Fruit fly (Drosophila melanogaster) whole organism, embryonic: ENCODE data around the gene Ist1.

Source experiments
- Bdp1 ChIP-seq: fragments of 200-800 bp; sonication (Bioruptor generic); optimal IDR thresholded peaks from 3 replicates; lab custom pipeline; 2016; ENCODE audit warnings: missing biosample characterization, missing genetic modification characterization
- CG10267 ChIP-seq: fragments of 200-800 bp; sonication (Bioruptor generic); optimal IDR thresholded peaks from 2 replicates; lab custom pipeline; 2018; ENCODE audit warnings: missing biosample characterization, mild to moderate bottlenecking, missing genetic modification characterization, moderate library complexity
- CG10366 ChIP-seq: fragments of 200-800 bp; sonication (Bioruptor generic); IDR thresholded peaks from 2 replicates; pipeline ENCODE4 v1.3.6; 2022; ENCODE audit warnings: missing biosample characterization, missing genetic modification characterization
- CG10543 ChIP-seq: fragments of 200-800 bp; sonication (Bioruptor generic); optimal IDR thresholded peaks from 3 replicates; lab custom pipeline; 2017; ENCODE audit warnings: missing biosample characterization, mild to moderate bottlenecking, missing genetic modification characterization, moderate library complexity
- CG11093 ChIP-seq: fragments of 200-800 bp; sonication (Bioruptor generic); IDR thresholded peaks from 3 replicates; pipeline ENCODE4 v1.3.6; 2022; ENCODE audit warnings: missing biosample characterization, missing genetic modification characterization
- CG11398 ChIP-seq: fragments of 200-800 bp; sonication (Bioruptor generic); optimal IDR thresholded peaks from 2 replicates; lab custom pipeline; 2016; ENCODE audit warnings: missing biosample characterization, missing genetic modification characterization
- CG12071 ChIP-seq: fragments of 200-800 bp; sonication (Bioruptor generic); optimal IDR thresholded peaks from 3 replicates; lab custom pipeline; 2018; ENCODE audit warnings: missing biosample characterization, mild to moderate bottlenecking, missing genetic modification characterization
- CG12942 ChIP-seq: fragments of 200-800 bp; sonication (Bioruptor generic); optimal IDR thresholded peaks from 3 replicates; lab custom pipeline; 2016; ENCODE audit warnings: missing biosample characterization, missing genetic modification characterization
- CG13894 ChIP-seq: fragments of 200-800 bp; sonication (Bioruptor generic); optimal IDR thresholded peaks from 3 replicates; lab custom pipeline; 2018; ENCODE audit warnings: missing biosample characterization, mild to moderate bottlenecking, missing genetic modification characterization, moderate library complexity
- CG2120 ChIP-seq: fragments of 200-800 bp; sonication (Bioruptor generic); optimal IDR thresholded peaks from 3 replicates; lab custom pipeline; 2016; ENCODE audit warnings: missing biosample characterization, missing genetic modification characterization
- CG2202 ChIP-seq: fragments of 200-800 bp; sonication (Bioruptor generic); optimal IDR thresholded peaks from 2 replicates; lab custom pipeline; 2018; ENCODE audit warnings: missing biosample characterization, mild to moderate bottlenecking, missing genetic modification characterization
- CG31388 ChIP-seq: fragments of 200-800 bp; sonication (Bioruptor generic); optimal IDR thresholded peaks from 2 replicates; lab custom pipeline; 2016; ENCODE audit warnings: missing biosample characterization, missing genetic modification characterization
- CG34224 ChIP-seq: fragments of 200-800 bp; sonication (Bioruptor generic); IDR thresholded peaks from 3 replicates; pipeline ENCODE4 v1.3.6; 2022; ENCODE audit warnings: missing biosample characterization, missing genetic modification characterization; ENCODE audit not compliant: partially characterized antibody
- CG4360 ChIP-seq: fragments of 200-800 bp; sonication (Bioruptor generic); IDR thresholded peaks from 2 replicates; pipeline ENCODE4 v1.3.6; 2022; ENCODE audit warnings: missing biosample characterization, missing genetic modification characterization
- CG4854 ChIP-seq: fragments of 200-800 bp; sonication (Bioruptor generic); optimal IDR thresholded peaks from 2 replicates; lab custom pipeline; 2016; ENCODE audit warnings: missing biosample characterization, missing genetic modification characterization, inconsistent platforms
- CG5953 ChIP-seq: fragments of 200-800 bp; sonication (Bioruptor generic); IDR thresholded peaks from 2 replicates; pipeline ENCODE4 v1.3.6; 2022; ENCODE audit warnings: missing biosample characterization, missing genetic modification characterization
- CG6791 ChIP-seq: fragments of 200-800 bp; sonication (Bioruptor generic); IDR thresholded peaks from 3 replicates; pipeline ENCODE4 v1.3.6; 2022; ENCODE audit warnings: missing biosample characterization, missing genetic modification characterization; ENCODE audit not compliant: partially characterized antibody
- CG6813 ChIP-seq: fragments of 200-800 bp; sonication (Bioruptor generic); optimal IDR thresholded peaks from 2 replicates; lab custom pipeline; 2017; ENCODE audit warnings: missing biosample characterization, missing genetic modification characterization, mild to moderate bottlenecking, moderate library complexity, missing genetic modification reagents
- CG7987 ChIP-seq: fragments of 200-800 bp; sonication (Bioruptor generic); optimal IDR thresholded peaks from 2 replicates; lab custom pipeline; 2018; ENCODE audit warnings: missing biosample characterization, mild to moderate bottlenecking, missing genetic modification characterization, moderate library complexity
- CG8290 ChIP-seq, 3 experiments: fragments of 200-800 bp; sonication (Bioruptor generic); optimal IDR thresholded peaks; 2 replicates each; lab custom pipeline; 2016 to 2019; ENCODE audit warnings: missing biosample characterization in 3 of 3, missing genetic modification characterization in 3 of 3, mild to moderate bottlenecking in 2 of 3, moderate library complexity in 1 of 3
- CG8388 ChIP-seq: fragments of 200-800 bp; sonication (Bioruptor generic); optimal IDR thresholded peaks from 2 replicates; lab custom pipeline; 2019; ENCODE audit warnings: missing biosample characterization, mild to moderate bottlenecking, missing genetic modification characterization, moderate library complexity
- CG9215 ChIP-seq: fragments of 200-800 bp; sonication (Bioruptor generic); IDR thresholded peaks from 2 replicates; pipeline ENCODE4 v1.3.6; 2022; ENCODE audit warnings: missing biosample characterization, missing genetic modification characterization
- CG9817 ChIP-seq: fragments of 200-800 bp; sonication (Bioruptor generic); optimal IDR thresholded peaks from 2 replicates; lab custom pipeline; 2018; ENCODE audit warnings: missing biosample characterization, mild to moderate bottlenecking, missing genetic modification characterization, moderate library complexity
- Deaf1 ChIP-seq: fragments of 200-800 bp; optimal IDR thresholded peaks from 3 replicates; lab custom pipeline; 2019; ENCODE audit warnings: missing biosample characterization, mild to moderate bottlenecking, missing genetic modification characterization, moderate library complexity
- Doc3 ChIP-seq: fragments of 200-800 bp; sonication (Bioruptor generic); IDR thresholded peaks from 3 replicates; pipeline ENCODE4 v1.3.6; 2022; ENCODE audit warnings: missing biosample characterization, missing genetic modification characterization; ENCODE audit not compliant: partially characterized antibody
- Fer1 ChIP-seq: fragments of 200-800 bp; sonication (Bioruptor generic); optimal IDR thresholded peaks from 2 replicates; lab custom pipeline; 2017; ENCODE audit warnings: missing biosample characterization, mild to moderate bottlenecking, missing genetic modification characterization
- HLH4C ChIP-seq: fragments of 200-800 bp; sonication (Bioruptor generic); IDR thresholded peaks from 3 replicates; pipeline ENCODE4 v1.3.6; 2022; ENCODE audit warnings: missing biosample characterization, missing genetic modification characterization; ENCODE audit not compliant: partially characterized antibody
- NfI ChIP-seq: fragments of 200-800 bp; sonication (Bioruptor generic); optimal IDR thresholded peaks from 3 replicates; lab custom pipeline; 2018; ENCODE audit warnings: missing biosample characterization, mild to moderate bottlenecking, missing genetic modification characterization, moderate library complexity
- Optix ChIP-seq: fragments of 200-800 bp; sonication (Bioruptor generic); IDR thresholded peaks from 3 replicates; pipeline ENCODE4 v1.3.6; 2022; ENCODE audit warnings: missing biosample characterization, missing genetic modification characterization
- Sox102F ChIP-seq: fragments of 200-800 bp; sonication (Bioruptor generic); optimal IDR thresholded peaks from 2 replicates; lab custom pipeline; 2018; ENCODE audit warnings: missing biosample characterization, mild to moderate bottlenecking, missing genetic modification characterization, moderate library complexity
- Sry-δ ChIP-seq: fragments of 200-800 bp; sonication (Bioruptor generic); optimal IDR thresholded peaks from 2 replicates; lab custom pipeline; 2016; ENCODE audit warnings: missing biosample characterization, missing genetic modification characterization
- chinmo ChIP-seq: fragments of 200-800 bp; sonication (Bioruptor generic); IDR thresholded peaks from 4 replicates; pipeline ENCODE4 v1.3.6; 2022; ENCODE audit warnings: missing biosample characterization, missing genetic modification characterization; ENCODE audit not compliant: partially characterized antibody
- cwo ChIP-seq: fragments of 200-800 bp; sonication (Bioruptor generic); optimal IDR thresholded peaks from 3 replicates; lab custom pipeline; 2017; ENCODE audit warnings: missing biosample characterization, missing genetic modification characterization, mild to moderate bottlenecking, moderate library complexity, missing genetic modification reagents
- eve ChIP-seq, 2 experiments: fragments of >200 bp; optimal IDR thresholded peaks; 2 replicates each; lab custom pipeline; 2017; ENCODE audit warnings: missing biosample characterization in 2 of 2, missing genetic modification characterization in 2 of 2
- h ChIP-seq: fragments of >200 bp; optimal IDR thresholded peaks from 2 replicates; lab custom pipeline; 2017
- hkb ChIP-seq, 2 experiments: fragments of 200-800 bp in 1 of 2; fragments of >200 bp in 1 of 2; sonication (Bioruptor generic) in 1 of 2; IDR thresholded peaks in 1 of 2; optimal IDR thresholded peaks in 1 of 2; 2 replicates each; pipeline versions ENCODE4 v1.3.6 to Lab custom; 2017 to 2022; ENCODE audit warnings: missing biosample characterization in 1 of 2, missing genetic modification characterization in 1 of 2
- maf-S ChIP-seq: fragments of 200-800 bp; sonication (Bioruptor generic); optimal IDR thresholded peaks from 2 replicates; lab custom pipeline; 2016; ENCODE audit warnings: missing biosample characterization, missing genetic modification characterization
- scrt ChIP-seq: fragments of 200-800 bp; sonication (Bioruptor generic); optimal IDR thresholded peaks from 2 replicates; lab custom pipeline; 2018; ENCODE audit warnings: missing biosample characterization, mild to moderate bottlenecking, missing genetic modification characterization, moderate library complexity
- shn ChIP-seq: fragments of 200-800 bp; sonication (Bioruptor generic); optimal IDR thresholded peaks from 3 replicates; lab custom pipeline; 2016; ENCODE audit warnings: missing biosample characterization, missing genetic modification characterization
- sqz ChIP-seq: fragments of 200-800 bp; sonication (Bioruptor generic); optimal IDR thresholded peaks from 3 replicates; lab custom pipeline; 2018; ENCODE audit warnings: missing biosample characterization, mild to moderate bottlenecking, missing genetic modification characterization
- unc-4 ChIP-seq: fragments of 200-800 bp; sonication (Bioruptor generic); IDR thresholded peaks from 2 replicates; pipeline ENCODE4 v1.3.6; 2022; ENCODE audit warnings: missing biosample characterization, missing genetic modification characterization; ENCODE audit not compliant: partially characterized antibody

Ist1 gene

DNA sequence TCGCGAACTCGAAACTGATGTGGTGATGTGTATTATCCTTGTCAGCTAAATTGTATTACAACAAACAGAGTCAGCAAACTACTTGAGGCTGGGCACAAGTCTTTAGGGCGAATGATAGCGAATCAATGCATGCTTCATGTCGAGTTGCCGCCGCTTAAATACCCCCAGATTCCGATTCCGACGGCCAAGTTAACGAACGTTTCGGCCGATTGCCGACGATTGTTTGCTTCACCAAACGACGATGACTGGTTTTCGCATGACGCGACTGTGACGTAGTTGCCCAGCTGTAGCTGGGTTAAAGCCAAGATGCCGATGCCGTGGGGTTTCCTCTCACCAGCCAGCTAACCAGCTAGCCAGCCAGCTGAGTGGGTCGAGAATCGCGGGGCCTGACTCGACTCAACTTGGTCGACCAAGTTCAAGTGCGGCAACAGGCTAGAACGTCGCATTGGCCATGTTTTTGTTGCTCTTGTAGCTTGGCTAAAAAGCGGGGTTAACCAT, 36.9 kb downstream of the Ist1 start, which contains the start of gene ple (continued):
- TF ChIP-seq CG12942 (GFP tag; lab: Kevin White, UChicago), result no peak
- peak; percentile 96 for TF ChIP-seq Deaf1
- TF ChIP-seq CG2120 (GFP tag; lab: Kevin White, UChicago), result no peak
- TF ChIP-seq CG34224, result 0 out of 3 replicates have a peak, but pooled peaks have one; percentile 42
- no peak for TF ChIP-seq Sry-δ (GFP tag; lab: Kevin White, UChicago)
- TF ChIP-seq chinmo (GFP tag; lab: Robert Waterston, UW), result peak; percentile 93
- TF ChIP-seq CG6813 (GFP tag; lab: Kevin White, UChicago), result peak; percentile 16
- TF ChIP-seq CG9817 (tag; lab: Kevin White, UChicago), result no peak
- no peak for TF ChIP-seq CG11398
- TF ChIP-seq CG4360 (GFP tag; lab: Robert Waterston, UW), result 0 out of 2 replicates have a peak, but pooled peaks have one; percentile 13
- TF ChIP-seq CG5953 (GFP tag; lab: Robert Waterston, UW), result 0 out of 2 replicates have a peak, but pooled peaks have one; percentile 24
- TF ChIP-seq shn (GFP tag; lab: Kevin White, UChicago), result peak; percentile 20
- TF ChIP-seq CG10366 (GFP tag; lab: Robert Waterston, UW), result no peak
- TF ChIP-seq scrt, result peak; percentile 52
- TF ChIP-seq CG2202 (tag; lab: Kevin White, UChicago), result no peak
- TF ChIP-seq h (lab: Kevin White, UChicago), result no peak
- TF ChIP-seq CG31388, result no peak
- TF ChIP-seq CG13894 (tag; lab: Kevin White, UChicago), result peak; percentile 94
- TF ChIP-seq NfI (GFP tag; lab: Kevin White, UChicago), result no peak
- no peak for TF ChIP-seq Optix (GFP tag; lab: Robert Waterston, UW)
- TF ChIP-seq sqz (GFP tag; lab: Kevin White, UChicago), result no peak
- no peak for TF ChIP-seq cwo (GFP tag; lab: Kevin White, UChicago)
- TF ChIP-seq CG10543 (GFP tag; lab: Kevin White, UChicago), result peak; percentile 11
- 0 out of 2 replicates have a peak, but pooled peaks have one; percentile 24 for TF ChIP-seq unc-4 (GFP tag; lab: Robert Waterston, UW)
- TF ChIP-seq CG9215 (GFP tag; lab: Robert Waterston, UW), result no peak
- no peak for TF ChIP-seq CG6791 (GFP tag; lab: Robert Waterston, UW)
- no peak for TF ChIP-seq CG8290 (GFP tag; optimal IDR thresholded peaks at IDR 0.05; lab: Kevin White, UChicago)
- peak in 1 of 2 experiments; percentile 23 for TF ChIP-seq CG8290 (tag; optimal IDR thresholded peaks at IDR 0.05; lab: Kevin White, UChicago)
- peak; percentile 10 for TF ChIP-seq CG12071
- TF ChIP-seq CG8388 (GFP tag; lab: Kevin White, UChicago), result no peak
- no peak for TF ChIP-seq maf-S
- TF ChIP-seq hkb (optimal IDR thresholded peaks at IDR 0.05; lab: Kevin White, UChicago), result no peak
- 0 out of 2 replicates have a peak, but pooled peaks have one; percentile 9 for TF ChIP-seq hkb (GFP tag; IDR thresholded peaks at IDR 0.05; lab: Robert Waterston, UW)
- no peak for TF ChIP-seq Sox102F (GFP tag; lab: Kevin White, UChicago)
- TF ChIP-seq CG4854 (GFP tag; lab: Kevin White, UChicago), result no peak
- no peak for TF ChIP-seq CG7987 (GFP tag; lab: Kevin White, UChicago)
- TF ChIP-seq CG11093, result no peak
- TF ChIP-seq Bdp1, result no peak
- no peak for TF ChIP-seq CG10267 (tag; lab: Kevin White, UChicago)
- no peak for TF ChIP-seq HLH4C (GFP tag; lab: Robert Waterston, UW)
- TF ChIP-seq Doc3 (GFP tag; lab: Robert Waterston, UW), result no peak
- no peak for TF ChIP-seq eve (GFP tag; optimal IDR thresholded peaks at IDR 0.05; lab: Kevin White, UChicago)
- TF ChIP-seq Fer1, result no peak
